Worm (Caenorhabditis elegans) whole organism, L2 larva: ENCODE results near the gene Y56A3A.33.

Experiments
- F13H6.1 ChIP-seq: sonication (generic microtip); optimal IDR thresholded peaks from 2 replicates; lab custom pipeline; 2016; ENCODE audit warnings: missing genetic modification characterization, missing compliant biosample characterization
- Y55F3AM.14 ChIP-seq: fragments of 200-800 bp; sonication (Bioruptor generic); optimal IDR thresholded peaks from 2 replicates; lab custom pipeline; 2018; ENCODE audit warnings: mild to moderate bottlenecking, missing genetic modification characterization, missing compliant biosample characterization
- ZK546.5 ChIP-seq: sonication (generic microtip); optimal IDR thresholded peaks from 2 replicates; lab custom pipeline; 2017; ENCODE audit warnings: missing biosample characterization, missing genetic modification characterization
- alr-1 ChIP-seq: fragments of 150-350 bp; optimal IDR thresholded peaks from 2 replicates; lab custom pipeline; 2014; ENCODE audit warnings: missing biosample characterization, missing genetic modification characterization
- aly-2 ChIP-seq: fragments of 150-350 bp; optimal IDR thresholded peaks from 2 replicates; lab custom pipeline; 2014; ENCODE audit warnings: missing biosample characterization, missing genetic modification characterization
- ama-1 ChIP-seq: fragments of 150-350 bp; optimal IDR thresholded peaks from 2 replicates; lab custom pipeline; 2018; ENCODE audit warnings: inconsistent platforms
- ceh-16 ChIP-seq: fragments of 150-350 bp; optimal IDR thresholded peaks from 2 replicates; lab custom pipeline; 2014; ENCODE audit warnings: missing biosample characterization, missing genetic modification characterization
- dmd-4 ChIP-seq: sonication (generic microtip); optimal IDR thresholded peaks from 2 replicates; lab custom pipeline; 2017; ENCODE audit warnings: missing biosample characterization, missing genetic modification characterization
- elt-3 ChIP-seq: sonication (generic microtip); optimal IDR thresholded peaks from 2 replicates; lab custom pipeline; 2017; ENCODE audit warnings: missing biosample characterization, missing genetic modification characterization
- fos-1 ChIP-seq: fragments of 150-350 bp; optimal IDR thresholded peaks from 2 replicates; lab custom pipeline; 2014; ENCODE audit warnings: missing biosample characterization, missing genetic modification characterization
- gmeb-1 ChIP-seq: fragments of 150-350 bp; optimal IDR thresholded peaks from 2 replicates; lab custom pipeline; 2014; ENCODE audit warnings: missing biosample characterization, missing genetic modification characterization
- lin-13 ChIP-seq: fragments of 150-350 bp; optimal IDR thresholded peaks from 2 replicates; lab custom pipeline; 2014; ENCODE audit warnings: missing biosample characterization, missing genetic modification reagents, missing genetic modification characterization
- lsy-2 ChIP-seq, 2 experiments: fragments of 150-350 bp in 1 of 2; sonication (generic microtip) in 1 of 2; optimal IDR thresholded peaks; 2 replicates each; lab custom pipeline; 2014 to 2017; ENCODE audit warnings: missing biosample characterization in 2 of 2, missing genetic modification characterization in 2 of 2
- mab-5 ChIP-seq: fragments of 150-350 bp; optimal IDR thresholded peaks from 2 replicates; lab custom pipeline; 2014; ENCODE audit warnings: missing biosample characterization, missing genetic modification characterization
- mbf-1 ChIP-seq: sonication (generic microtip); optimal IDR thresholded peaks from 2 replicates; lab custom pipeline; 2017; ENCODE audit warnings: missing biosample characterization, missing genetic modification characterization
- nhr-10 ChIP-seq: sonication (generic microtip); optimal IDR thresholded peaks from 2 replicates; lab custom pipeline; 2017; ENCODE audit warnings: missing biosample characterization, missing genetic modification characterization
- nhr-11 ChIP-seq: fragments of 150-350 bp; optimal IDR thresholded peaks from 2 replicates; lab custom pipeline; 2014; ENCODE audit warnings: missing biosample characterization, missing genetic modification characterization
- nhr-12 ChIP-seq: fragments of 150-350 bp; optimal IDR thresholded peaks from 2 replicates; lab custom pipeline; 2014; ENCODE audit warnings: missing biosample characterization, missing genetic modification characterization
- nhr-21 ChIP-seq: fragments of 150-350 bp; optimal IDR thresholded peaks from 2 replicates; lab custom pipeline; 2014; ENCODE audit warnings: missing biosample characterization, missing genetic modification characterization
- nhr-23 ChIP-seq: fragments of 150-350 bp; optimal IDR thresholded peaks from 2 replicates; lab custom pipeline; 2014; ENCODE audit warnings: missing biosample characterization, missing genetic modification reagents, missing genetic modification characterization
- nhr-25 ChIP-seq: fragments of 150-350 bp; sonication (generic microtip); optimal IDR thresholded peaks from 3 replicates; lab custom pipeline; 2014; ENCODE audit warnings: missing biosample characterization, missing genetic modification characterization
- nhr-6 ChIP-seq: fragments of 150-350 bp; optimal IDR thresholded peaks from 2 replicates; lab custom pipeline; 2014; ENCODE audit warnings: missing biosample characterization, missing genetic modification characterization
- nhr-77 ChIP-seq: fragments of 150-350 bp; optimal IDR thresholded peaks from 2 replicates; lab custom pipeline; 2014; ENCODE audit warnings: missing biosample characterization, missing genetic modification characterization
- peb-1 ChIP-seq: fragments of 150-350 bp; optimal IDR thresholded peaks from 2 replicates; lab custom pipeline; 2014; ENCODE audit warnings: missing biosample characterization, missing genetic modification characterization
- sem-4 ChIP-seq: fragments of 150-350 bp; optimal IDR thresholded peaks from 2 replicates; lab custom pipeline; 2014; ENCODE audit warnings: missing biosample characterization, missing genetic modification reagents, missing genetic modification characterization
- skn-1 ChIP-seq: sonication (generic microtip); optimal IDR thresholded peaks from 2 replicates; lab custom pipeline; 2017; ENCODE audit warnings: missing biosample characterization, missing genetic modification characterization
- sma-3 ChIP-seq: sonication (generic microtip); optimal IDR thresholded peaks from 2 replicates; lab custom pipeline; 2016; ENCODE audit warnings: missing genetic modification reagents, missing genetic modification characterization, missing compliant biosample characterization
- sma-9 ChIP-seq, 2 experiments: fragments of 150-350 bp in 1 of 2; sonication (generic microtip) in 1 of 2; optimal IDR thresholded peaks; 2 replicates each; lab custom pipeline; 2014 to 2016; ENCODE audit warnings: missing genetic modification characterization in 2 of 2, mild to moderate bottlenecking in 1 of 2, missing biosample characterization in 1 of 2, missing compliant biosample characterization in 1 of 2, missing genetic modification reagents in 1 of 2, moderate library complexity in 1 of 2
- snpc-4 ChIP-seq: fragments of 150-350 bp; optimal IDR thresholded peaks from 2 replicates; lab custom pipeline; 2014; ENCODE audit warnings: missing biosample characterization, missing genetic modification characterization
- unc-39 ChIP-seq: fragments of 150-350 bp; optimal IDR thresholded peaks from 2 replicates; lab custom pipeline; 2014; ENCODE audit warnings: missing biosample characterization, missing genetic modification characterization
- unc-55 ChIP-seq: fragments of 150-350 bp; sonication (generic microtip); optimal IDR thresholded peaks from 3 replicates; lab custom pipeline; 2014; ENCODE audit warnings: missing biosample characterization, missing genetic modification reagents, missing genetic modification characterization
- unc-62 ChIP-seq: fragments of 150-350 bp; optimal IDR thresholded peaks from 2 replicates; lab custom pipeline; 2014; ENCODE audit warnings: missing biosample characterization, missing genetic modification reagents, missing genetic modification characterization
- zag-1 ChIP-seq: fragments of 150-350 bp; optimal IDR thresholded peaks from 2 replicates; lab custom pipeline; 2014; ENCODE audit warnings: missing biosample characterization, missing genetic modification characterization
- ztf-1 ChIP-seq: fragments of 200-800 bp; sonication (Bioruptor generic); conservative IDR thresholded peaks from 2 replicates; pipeline ENCODE4 v1.3.6; 2022; ENCODE audit warnings: missing genetic modification characterization, missing compliant biosample characterization
- ztf-11 ChIP-seq: sonication (generic microtip); optimal IDR thresholded peaks from 2 replicates; lab custom pipeline; 2017; ENCODE audit warnings: missing biosample characterization, missing genetic modification characterization
- ztf-4 ChIP-seq: fragments of 150-350 bp; optimal IDR thresholded peaks from 2 replicates; lab custom pipeline; 2014; ENCODE audit warnings: missing biosample characterization, missing genetic modification characterization

The Y56A3A.33 gene

ce11 chrIII:12002850-12003249 lies at the start of gene Y56A3A.33:
Y56A3A.33 (minus strand) TSS chrIII:12002950.
- TF ChIP-seq dmd-4 (tag; lab: Kevin White, UChicago) (no peak), peb-1 (tag; lab: Kevin White, UChicago) (no peak), nhr-6 (tag; lab: Kevin White, UChicago) (no peak), ztf-11 (tag; lab: Kevin White, UChicago) (no peak), ztf-4 (tag; lab: Kevin White, UChicago) (no peak), nhr-25 (tag; lab: Kevin White, UChicago) (no peak)

ce11 chrIII:12052206-12052605 lies 49.5 kb upstream of the Y56A3A.33 start, which contains the start of gene Y79H2A.3:
Y79H2A.3 (minus strand) TSS chrIII:12052306.
- TF ChIP-seq aly-2 (no peak), gmeb-1 (no peak), unc-39 (tag; lab: Kevin White, UChicago) (no peak), ZK546.5 (tag; lab: Kevin White, UChicago) (no peak), alr-1 (no peak), nhr-77 (tag; lab: Kevin White, UChicago) (no peak), nhr-6 (tag; lab: Kevin White, UChicago) (no peak), nhr-25 (tag; lab: Kevin White, UChicago) (no peak), lin-13 (no peak), nhr-12 (tag; lab: Kevin White, UChicago) (no peak), unc-55 (GFP tag; lab: Kevin White, UChicago) (no peak), lsy-2 (tag; optimal IDR thresholded peaks at IDR 0.05; lab: Kevin White, UChicago) (no peak), elt-3 (no peak)

ce11 chrIII:12040999-12041398 lies 38.2 kb upstream of the Y56A3A.33 start, which contains the start of gene Y79H2A.4:
Y79H2A.4 (plus strand) TSS chrIII:12041299.
- TF ChIP-seq dmd-4 (tag; lab: Kevin White, UChicago) = no peak
- no peak for TF ChIP-seq nhr-25 (tag; lab: Kevin White, UChicago)
- no peak for TF ChIP-seq unc-39 (tag; lab: Kevin White, UChicago)
- TF ChIP-seq sma-3 = no peak
- no peak for TF ChIP-seq ztf-1
- TF ChIP-seq ceh-16 (tag; lab: Kevin White, UChicago) = no peak
- no peak for TF ChIP-seq ztf-4 (tag; lab: Kevin White, UChicago)
- no peak for TF ChIP-seq fos-1 (tag; lab: Kevin White, UChicago)
- no peak for TF ChIP-seq ama-1
- no peak for TF ChIP-seq skn-1 (tag; lab: Kevin White, UChicago)
- TF ChIP-seq sma-9 (GFP tag; optimal IDR thresholded peaks at IDR 0.05; lab: Kevin White, UChicago) = no peak
- no peak for TF ChIP-seq sma-9 (tag; optimal IDR thresholded peaks at IDR 0.05; lab: Kevin White, UChicago)
- TF ChIP-seq Y55F3AM.14 (GFP tag; lab: Kevin White, UChicago) = no peak
- TF ChIP-seq lsy-2 (tag; optimal IDR thresholded peaks at IDR 0.05; lab: Kevin White, UChicago) = no peak
- TF ChIP-seq F13H6.1 (tag; lab: Kevin White, UChicago) = no peak
- TF ChIP-seq nhr-10 (tag; lab: Kevin White, UChicago) = no peak
- no peak for TF ChIP-seq nhr-23 (tag; lab: Kevin White, UChicago)
- TF ChIP-seq sem-4 (tag; lab: Kevin White, UChicago) = no peak
- TF ChIP-seq nhr-11 = no peak
- TF ChIP-seq mab-5 (tag; lab: Kevin White, UChicago) = no peak

ce11 chrIII:12037217-12037616 lies 34.5 kb upstream of the Y56A3A.33 start:
- TF ChIP-seq nhr-12 (tag; lab: Kevin White, UChicago) (no peak), mbf-1 (tag; lab: Kevin White, UChicago) (no peak), nhr-21 (tag; lab: Kevin White, UChicago) (no peak), sem-4 (tag; lab: Kevin White, UChicago) (no peak), Y55F3AM.14 (GFP tag; lab: Kevin White, UChicago) (no peak), ama-1 (no peak), unc-62 (GFP tag; lab: Kevin White, UChicago) (no peak), lsy-2 (tag; optimal IDR thresholded peaks at IDR 0.05; lab: Kevin White, UChicago) (no peak), unc-55 (GFP tag; lab: Kevin White, UChicago) (no peak), ztf-4 (tag; lab: Kevin White, UChicago) (no peak), zag-1 (tag; lab: Kevin White, UChicago) (no peak), alr-1 (no peak), ztf-11 (tag; lab: Kevin White, UChicago) (no peak), snpc-4 (tag; lab: Kevin White, UChicago) (no peak)
